Comparison of ENCODE assay signal across 5 worm cellular contexts in the genomic region with DNA sequence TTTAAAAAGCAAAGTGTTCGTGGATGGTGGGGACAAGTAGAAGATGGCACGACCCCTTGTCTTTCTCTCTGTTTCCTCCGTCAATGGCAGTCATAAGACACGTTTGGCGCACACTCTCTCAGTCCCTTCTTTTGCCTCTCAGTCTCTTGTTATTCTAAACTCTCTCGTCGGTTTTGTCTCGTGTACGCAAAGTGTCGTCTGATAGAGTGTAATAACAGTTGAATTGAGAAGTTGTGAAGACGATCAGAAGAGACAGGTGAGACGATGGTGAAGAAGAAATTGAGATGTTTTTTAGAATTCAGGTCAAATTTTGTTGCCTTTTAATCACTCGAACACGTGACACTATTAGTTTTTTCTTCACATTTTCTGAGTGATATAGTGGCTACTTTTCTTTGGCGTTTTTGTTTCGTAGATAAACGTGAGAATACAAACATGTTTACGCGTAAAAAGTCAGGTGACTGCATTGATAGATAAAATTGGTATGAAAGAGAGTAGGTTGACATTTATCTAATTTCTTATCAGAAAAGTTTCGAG.
TF ChIP-seq lines count a peak whose summit lies in the region.

A gene (minus strand): TSS at position 267 of the 534 bp plus-strand sequence.

TF ChIP-seq in whole organism, L1 larva, 84 proteins besides CTCF, POLR2A, EP300 and RAD21 (continued from another document and continues in another):
- peak; percentile 74 for TF ChIP-seq xbp-1 (tag; optimal IDR thresholded peaks at IDR 0.05; lab: Kevin White, UChicago)
- TF ChIP-seq swsn-7 (tag; optimal IDR thresholded peaks at IDR 0.05; lab: Kevin White, UChicago) = peak; percentile 80
- no peak for TF ChIP-seq aha-1 (tag; optimal IDR thresholded peaks at IDR 0.05; lab: Kevin White, UChicago)
- peak; percentile 81 for TF ChIP-seq rnt-1 (tag; optimal IDR thresholded peaks at IDR 0.05; lab: Kevin White, UChicago)
- peak; percentile 36 for TF ChIP-seq ztf-4 (tag; optimal IDR thresholded peaks at IDR 0.05; lab: Kevin White, UChicago)
- TF ChIP-seq unc-98 (GFP tag; IDR thresholded peaks at IDR 0.05; lab: Robert Waterston, UW) = no peak
- no peak for TF ChIP-seq unc-62 (GFP tag; optimal IDR thresholded peaks at IDR 0.05; lab: Kevin White, UChicago)
- peak; percentile 20 for TF ChIP-seq lin-39 (tag; optimal IDR thresholded peaks at IDR 0.05; lab: Kevin White, UChicago)
- peak; percentile 70 for TF ChIP-seq skn-1 (tag; optimal IDR thresholded peaks at IDR 0.05; lab: Kevin White, UChicago)
- TF ChIP-seq efl-3 (GFP tag; optimal IDR thresholded peaks at IDR 0.05; lab: Kevin White, UChicago) = no peak
- TF ChIP-seq lin-35 (GFP tag; optimal IDR thresholded peaks at IDR 0.05; lab: Kevin White, UChicago) = peak; percentile 78 to 84
- no peak for TF ChIP-seq ceh-8 (GFP tag; optimal IDR thresholded peaks at IDR 0.05; lab: Kevin White, UChicago)
- TF ChIP-seq isw-1 (GFP tag; IDR thresholded peaks at IDR 0.05; lab: Robert Waterston, UW) = peak; percentile 67
- TF ChIP-seq nhr-84 (tag; optimal IDR thresholded peaks at IDR 0.05; lab: Kevin White, UChicago) = no peak
- peak; percentile 94 for TF ChIP-seq snu-23 (GFP tag; optimal IDR thresholded peaks at IDR 0.05; lab: Kevin White, UChicago)
- peak; percentile 67 for TF ChIP-seq blmp-1 (tag; optimal IDR thresholded peaks at IDR 0.05; lab: Kevin White, UChicago)
- TF ChIP-seq sptf-1 (tag; optimal IDR thresholded peaks at IDR 0.05; lab: Kevin White, UChicago) = no peak
- no peak for TF ChIP-seq mab-9 (GFP tag; IDR thresholded peaks at IDR 0.05; lab: Robert Waterston, UW)
- TF ChIP-seq elt-3 (tag; optimal IDR thresholded peaks at IDR 0.05; lab: Kevin White, UChicago) = peak in 3 of 6 experiments; percentile 22 to 92 (median 88)
- TF ChIP-seq efl-1 (optimal IDR thresholded peaks at IDR 0.05; lab: Kevin White, UChicago) = peak; percentile 80 to 84
- peak; percentile 73 to 97 for TF ChIP-seq efl-1 (GFP tag; optimal IDR thresholded peaks at IDR 0.05 in 1 of 2; lab: Kevin White, UChicago)
- TF ChIP-seq ztf-11 (tag; optimal IDR thresholded peaks at IDR 0.05; lab: Kevin White, UChicago) = no peak
- TF ChIP-seq pax-3 (tag; optimal IDR thresholded peaks at IDR 0.05; lab: Kevin White, UChicago) = peak; percentile 45
- TF ChIP-seq fos-1 (tag; optimal IDR thresholded peaks at IDR 0.05; lab: Kevin White, UChicago) = no peak
- no peak for TF ChIP-seq tlp-1 (tag; optimal IDR thresholded peaks at IDR 0.05; lab: Kevin White, UChicago)

TF ChIP-seq in whole organism, L2 larva, 48 proteins besides CTCF, POLR2A, EP300 and RAD21 (continued from another document):
- TF ChIP-seq sem-4 (tag; optimal IDR thresholded peaks at IDR 0.05; lab: Kevin White, UChicago) (peak; percentile 82), unc-39 (tag; optimal IDR thresholded peaks at IDR 0.05; lab: Kevin White, UChicago) (no peak), nhr-21 (tag; optimal IDR thresholded peaks at IDR 0.05; lab: Kevin White, UChicago) (peak; percentile 85), unc-55 (GFP tag; optimal IDR thresholded peaks at IDR 0.05; lab: Kevin White, UChicago) (peak; percentile 72), skn-1 (tag; optimal IDR thresholded peaks at IDR 0.05; lab: Kevin White, UChicago) (no peak), nhr-23 (tag; optimal IDR thresholded peaks at IDR 0.05; lab: Kevin White, UChicago) (no peak), Y55F3AM.14 (GFP tag; optimal IDR thresholded peaks at IDR 0.05; lab: Kevin White, UChicago) (no peak), elt-3 (tag; optimal IDR thresholded peaks at IDR 0.05; lab: Kevin White, UChicago) (no peak), mab-5 (tag; optimal IDR thresholded peaks at IDR 0.05; lab: Kevin White, UChicago) (no peak), nhr-129 (tag; optimal IDR thresholded peaks at IDR 0.05; lab: Kevin White, UChicago) (peak; percentile 93)

TF ChIP-seq in whole organism, L3 larva, 47 proteins besides CTCF, POLR2A, EP300 and RAD21 (continued from another document):
- TF ChIP-seq unc-39 (tag; optimal IDR thresholded peaks at IDR 0.05; lab: Kevin White, UChicago) (no peak), nhr-25 (tag; optimal IDR thresholded peaks at IDR 0.05; lab: Kevin White, UChicago) (peak; percentile 91), pha-4 (tag; optimal IDR thresholded peaks at IDR 0.05; lab: Kevin White, UChicago) (peak; percentile 55), sea-2 (GFP tag; optimal IDR thresholded peaks at IDR 0.05; lab: Kevin White, UChicago) (no peak), lsy-12 (tag; optimal IDR thresholded peaks at IDR 0.05; lab: Kevin White, UChicago) (peak; percentile 73), nhr-237 (tag; optimal IDR thresholded peaks at IDR 0.05; lab: Kevin White, UChicago) (no peak)

TF ChIP-seq in whole organism, L4 larva, 104 proteins besides CTCF, POLR2A, EP300 and RAD21 (continued from another document and continues in another):
- TF ChIP-seq nhr-42 (GFP tag; IDR thresholded peaks at IDR 0.05; lab: Robert Waterston, UW) = no peak
- no peak for TF ChIP-seq zfp-2 (tag; optimal IDR thresholded peaks at IDR 0.05; lab: Kevin White, UChicago)
- TF ChIP-seq lin-29 (GFP tag; IDR thresholded peaks at IDR 0.05; lab: Robert Waterston, UW) = no peak
- peak; percentile 72 for TF ChIP-seq nhr-11 (tag; optimal IDR thresholded peaks at IDR 0.05; lab: Kevin White, UChicago)
- TF ChIP-seq Y5F2A.4 (GFP tag; optimal IDR thresholded peaks at IDR 0.05; lab: Kevin White, UChicago) = no peak
- peak in 1 of 2 experiments; percentile 74 for TF ChIP-seq hif-1 (tag; optimal IDR thresholded peaks at IDR 0.05; lab: Kevin White, UChicago)
- TF ChIP-seq spr-1 (tag; optimal IDR thresholded peaks at IDR 0.05; lab: Kevin White, UChicago) = no peak
- no peak for TF ChIP-seq daf-8 (GFP tag; IDR thresholded peaks at IDR 0.05; lab: Robert Waterston, UW)
- peak; percentile 73; the same call in 1 of the 2 replicates for TF ChIP-seq dmd-6 (GFP tag; IDR thresholded peaks at IDR 0.05; lab: Robert Waterston, UW)
- TF ChIP-seq saeg-2 (GFP tag; IDR thresholded peaks at IDR 0.05; lab: Robert Waterston, UW) = no peak
- peak; percentile 12 for TF ChIP-seq zip-2 (tag; optimal IDR thresholded peaks at IDR 0.05; lab: Kevin White, UChicago)
- TF ChIP-seq lin-38 (GFP tag; IDR thresholded peaks at IDR 0.05; lab: Robert Waterston, UW) = no peak
- peak; percentile 51 for TF ChIP-seq ama-1 (optimal IDR thresholded peaks at IDR 0.05; lab: Kevin White, UChicago)
- TF ChIP-seq cey-2 (tag; optimal IDR thresholded peaks at IDR 0.05; lab: Kevin White, UChicago; ENCODE audit: borderline replicate concordance, insufficient read depth) = peak; percentile 11
- no peak for TF ChIP-seq lin-1 (GFP tag; IDR thresholded peaks at IDR 0.05; lab: Robert Waterston, UW)
- TF ChIP-seq lir-3 (tag; optimal IDR thresholded peaks at IDR 0.05; lab: Kevin White, UChicago) = no peak
- TF ChIP-seq dpl-1 (GFP tag; optimal IDR thresholded peaks at IDR 0.05; lab: Kevin White, UChicago) = peak; percentile 51
- TF ChIP-seq madf-5 (GFP tag; IDR thresholded peaks at IDR 0.05; lab: Robert Waterston, UW) = no peak
- TF ChIP-seq mxl-3 (GFP tag; optimal IDR thresholded peaks at IDR 0.05; lab: Kevin White, UChicago) = peak; percentile 88
- no peak for TF ChIP-seq lin-39 (tag; optimal IDR thresholded peaks at IDR 0.05; lab: Kevin White, UChicago)
- TF ChIP-seq mxl-2 (GFP tag; conservative IDR thresholded peaks at IDR 0.05; lab: Robert Waterston, UW) = no peak
- TF ChIP-seq egl-43 (GFP tag; IDR thresholded peaks at IDR 0.05; lab: Robert Waterston, UW) = peak; percentile 56; the same call in 1 of the 2 replicates
- TF ChIP-seq madf-9 (GFP tag; conservative IDR thresholded peaks at IDR 0.05; lab: Robert Waterston, UW) = no peak
- no peak for TF ChIP-seq nhr-111 (GFP tag; optimal IDR thresholded peaks at IDR 0.05; lab: Kevin White, UChicago)
- TF ChIP-seq pha-4 (GFP tag; IDR thresholded peaks at IDR 0.05; lab: Robert Waterston, UW) = no peak
- peak; percentile 76 for TF ChIP-seq pha-4 (tag; optimal IDR thresholded peaks at IDR 0.05; lab: Kevin White, UChicago)
- no peak for TF ChIP-seq ceh-62 (tag; optimal IDR thresholded peaks at IDR 0.05; lab: Kevin White, UChicago)
- TF ChIP-seq attf-4 (tag; optimal IDR thresholded peaks at IDR 0.05; lab: Kevin White, UChicago) = no peak
- TF ChIP-seq lim-7 (GFP tag; IDR thresholded peaks at IDR 0.05; lab: Robert Waterston, UW) = no peak
- TF ChIP-seq pqm-1 (tag; optimal IDR thresholded peaks at IDR 0.05; lab: Kevin White, UChicago) = peak; percentile 45
- TF ChIP-seq skn-1 (tag; optimal IDR thresholded peaks at IDR 0.05; lab: Kevin White, UChicago) = no peak
- TF ChIP-seq daf-16 (GFP tag; optimal IDR thresholded peaks at IDR 0.05; lab: Kevin White, UChicago) = peak; percentile 73 to 93
- TF ChIP-seq daf-16 (tag; optimal IDR thresholded peaks at IDR 0.05; lab: Kevin White, UChicago) = peak; percentile 92
- TF ChIP-seq ceh-20 (GFP tag; IDR thresholded peaks at IDR 0.05; lab: Robert Waterston, UW) = peak; percentile 72
- TF ChIP-seq R02D3.7 (tag; optimal IDR thresholded peaks at IDR 0.05; lab: Kevin White, UChicago) = no peak
- no peak for TF ChIP-seq ZK546.5 (tag; optimal IDR thresholded peaks at IDR 0.05; lab: Kevin White, UChicago)
- TF ChIP-seq nhr-41 (GFP tag; IDR thresholded peaks at IDR 0.05; lab: Robert Waterston, UW) = no peak
- no peak for TF ChIP-seq nhr-10 (tag; optimal IDR thresholded peaks at IDR 0.05; lab: Kevin White, UChicago)
- peak; percentile 84 for TF ChIP-seq nhr-28 (tag; optimal IDR thresholded peaks at IDR 0.05; lab: Kevin White, UChicago)
- TF ChIP-seq F37D6.2 (tag; optimal IDR thresholded peaks at IDR 0.05; lab: Kevin White, UChicago) = no peak
- peak; percentile 83 for TF ChIP-seq dve-1 (tag; optimal IDR thresholded peaks at IDR 0.05; lab: Kevin White, UChicago; ENCODE audit: insufficient read depth)
- TF ChIP-seq fkh-10 (GFP tag; optimal IDR thresholded peaks at IDR 0.05; lab: Kevin White, UChicago) = no peak
- TF ChIP-seq nhr-6 (tag; optimal IDR thresholded peaks at IDR 0.05; lab: Kevin White, UChicago) = peak; percentile 89
- TF ChIP-seq zip-11 (GFP tag; IDR thresholded peaks at IDR 0.05; lab: Robert Waterston, UW) = no peak
- no peak for TF ChIP-seq ztf-11 (tag; optimal IDR thresholded peaks at IDR 0.05; lab: Kevin White, UChicago)
- no peak; the same call in none of the 2 replicates for TF ChIP-seq tra-1 (GFP tag; IDR thresholded peaks at IDR 0.05; lab: Robert Waterston, UW)

TF ChIP-seq in whole organism, young adult, 124 proteins besides CTCF, POLR2A, EP300 and RAD21 (continued from another document):
- no peak for TF ChIP-seq lsl-1 (GFP tag; optimal IDR thresholded peaks at IDR 0.05; lab: Kevin White, UChicago)
- TF ChIP-seq ets-4 (GFP tag; optimal IDR thresholded peaks at IDR 0.05; lab: Kevin White, UChicago) = no peak
- TF ChIP-seq ztf-18 (tag; optimal IDR thresholded peaks at IDR 0.05; lab: Kevin White, UChicago) = no peak
- TF ChIP-seq D2030.7 (GFP tag; IDR thresholded peaks at IDR 0.05; lab: Robert Waterston, UW) = no peak
- TF ChIP-seq snpc-3.4 (tag; optimal IDR thresholded peaks at IDR 0.05; lab: Kevin White, UChicago) = no peak
- TF ChIP-seq nfyb-1 (GFP tag; IDR thresholded peaks at IDR 0.05; lab: Robert Waterston, UW) = peak; percentile 48; the same call in 1 of the 2 replicates
- TF ChIP-seq tlf-1 (GFP tag; optimal IDR thresholded peaks at IDR 0.05; lab: Kevin White, UChicago) = peak; percentile 27
- no peak for TF ChIP-seq attf-6 (GFP tag; IDR thresholded peaks at IDR 0.05; lab: Robert Waterston, UW)
- TF ChIP-seq B0019.2 (GFP tag; conservative IDR thresholded peaks at IDR 0.05; lab: Robert Waterston, UW) = no peak
- no peak for TF ChIP-seq hsf-1 (GFP tag; IDR thresholded peaks at IDR 0.05; lab: Robert Waterston, UW)
- no peak for TF ChIP-seq xnd-1 (tag; optimal IDR thresholded peaks at IDR 0.05; lab: Kevin White, UChicago)
- TF ChIP-seq ztf-6 (GFP tag; IDR thresholded peaks at IDR 0.05; lab: Robert Waterston, UW) = no peak
- peak; percentile 14 for TF ChIP-seq chd-7 (tag; optimal IDR thresholded peaks at IDR 0.05; lab: Kevin White, UChicago)
- 0 out of 2 replicates have a peak, but pooled peaks have one; percentile 38 for TF ChIP-seq lin-26 (GFP tag; IDR thresholded peaks at IDR 0.05; lab: Robert Waterston, UW)
- TF ChIP-seq mel-28 (tag; optimal IDR thresholded peaks at IDR 0.05; lab: Kevin White, UChicago; ENCODE audit: borderline replicate concordance) = no peak
- peak; percentile 60 for TF ChIP-seq ztf-26 (tag; optimal IDR thresholded peaks at IDR 0.05; lab: Kevin White, UChicago)
- no peak for TF ChIP-seq pha-4 (tag; optimal IDR thresholded peaks at IDR 0.05; lab: Kevin White, UChicago)
